Worm (Caenorhabditis elegans): ENCODE results near the gene samt-1.

DNA sequence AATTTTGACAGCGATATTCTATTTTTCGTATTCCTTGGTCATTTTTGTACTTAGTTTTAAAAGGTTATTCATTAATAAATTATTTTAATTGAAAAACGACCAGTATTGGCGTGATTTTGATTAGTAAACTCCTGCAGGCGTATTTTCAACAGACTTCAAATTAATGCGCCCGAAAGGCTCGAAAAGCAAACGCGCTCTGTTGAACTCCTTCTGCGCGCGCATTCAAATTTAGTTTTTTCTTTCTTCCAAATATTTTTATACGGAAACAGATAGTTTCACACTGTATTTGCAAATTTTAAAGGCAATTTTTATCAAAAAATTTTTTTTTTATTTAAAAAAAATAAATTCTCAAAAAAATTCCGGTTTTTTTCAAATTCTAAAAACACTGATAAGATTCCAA lies 15.2 kb upstream of the samt-1 start:
- TF ChIP-seq jun-1 (tag; optimal IDR thresholded peaks at IDR 0.05) = no peak
- TF ChIP-seq ceh-28 (tag; optimal IDR thresholded peaks at IDR 0.05) = no peak
- no peak for TF ChIP-seq nhr-28 (tag; optimal IDR thresholded peaks at IDR 0.05)
- no peak for TF ChIP-seq zag-1 (tag; optimal IDR thresholded peaks at IDR 0.05)
